Worm (Caenorhabditis elegans) whole organism, L4 larva: ENCODE measurements around the gene spe-19.

Source experiments
- D1046.2 ChIP-seq: fragments of 200-800 bp; sonication (Bioruptor generic); IDR thresholded peaks from 2 replicates; pipeline ENCODE4 v1.3.6; 2022; ENCODE audit warnings: missing genetic modification characterization, missing compliant biosample characterization
- F26F4.8 ChIP-seq: fragments of 200-800 bp; sonication (Bioruptor generic); conservative IDR thresholded peaks from 2 replicates; pipeline ENCODE4 v1.3.6; 2022; ENCODE audit warnings: missing genetic modification characterization, missing compliant biosample characterization
- F37D6.2 ChIP-seq: sonication (generic microtip); optimal IDR thresholded peaks from 2 replicates; lab custom pipeline; 2016; ENCODE audit warnings: mild to moderate bottlenecking, missing genetic modification characterization, missing compliant biosample characterization
- F49E8.2 ChIP-seq: sonication (generic microtip); optimal IDR thresholded peaks from 2 replicates; lab custom pipeline; 2016; ENCODE audit warnings: missing compliant biosample characterization, mild to moderate bottlenecking, missing genetic modification characterization, borderline replicate concordance
- R02D3.7 ChIP-seq: fragments of 150-350 bp; sonication (generic microtip); optimal IDR thresholded peaks from 3 replicates; lab custom pipeline; 2014; ENCODE audit warnings: missing biosample characterization, missing genetic modification characterization
- Y48G9A.11 ChIP-seq: fragments of 200-800 bp; sonication (Bioruptor generic); IDR thresholded peaks from 2 replicates; pipeline ENCODE4 v1.3.6; 2022; ENCODE audit warnings: missing genetic modification reagents, missing genetic modification characterization, missing compliant biosample characterization
- ZK337.2 ChIP-seq: fragments of 200-800 bp; sonication (Bioruptor generic); IDR thresholded peaks from 2 replicates; pipeline ENCODE4 v1.3.6; 2022; ENCODE audit warnings: missing genetic modification reagents, missing genetic modification characterization, missing compliant biosample characterization
- aha-1 ChIP-seq: fragments of 150-350 bp; peaks from one replicate; lab custom pipeline; 2014; ENCODE audit warnings: missing biosample characterization, missing genetic modification characterization
- attf-4 ChIP-seq: sonication (generic microtip); optimal IDR thresholded peaks from 3 replicates; lab custom pipeline; 2017; ENCODE audit warnings: missing biosample characterization, missing genetic modification characterization
- ceh-28 ChIP-seq: fragments of 150-350 bp; optimal IDR thresholded peaks from 2 replicates; lab custom pipeline; 2014; ENCODE audit warnings: missing biosample characterization, missing genetic modification reagents, missing genetic modification characterization
- cey-2 ChIP-seq: sonication (generic microtip); optimal IDR thresholded peaks from 3 replicates; lab custom pipeline; 2017; ENCODE audit warnings: missing genetic modification characterization, mild to moderate bottlenecking, missing compliant biosample characterization, antibody characterized with exemption, borderline replicate concordance; ENCODE audit not compliant: insufficient read depth
- daf-8 ChIP-seq: fragments of 200-800 bp; sonication (Bioruptor generic); IDR thresholded peaks from 2 replicates; pipeline ENCODE4 v1.3.6; 2022; ENCODE audit warnings: missing genetic modification characterization, missing compliant biosample characterization
- dmd-9 ChIP-seq: fragments of 200-800 bp; sonication (Bioruptor generic); IDR thresholded peaks from 2 replicates; pipeline ENCODE4 v1.3.6; 2022; ENCODE audit warnings: missing genetic modification reagents, missing genetic modification characterization, missing compliant biosample characterization
- fkh-10 ChIP-seq: fragments of 150-350 bp; optimal IDR thresholded peaks from 2 replicates; lab custom pipeline; 2014; ENCODE audit warnings: missing biosample characterization, missing genetic modification reagents, missing genetic modification characterization
- fos-1 ChIP-seq: fragments of 150-350 bp; optimal IDR thresholded peaks from 2 replicates; lab custom pipeline; 2014; ENCODE audit warnings: missing biosample characterization, missing genetic modification characterization
- hlh-11 ChIP-seq: fragments of 200-800 bp; sonication (Bioruptor generic); optimal IDR thresholded peaks from 2 replicates; lab custom pipeline; 2018; ENCODE audit warnings: mild to moderate bottlenecking, missing genetic modification characterization, missing compliant biosample characterization
- lin-29 ChIP-seq: fragments of 200-800 bp; sonication (Bioruptor generic); IDR thresholded peaks from 2 replicates; pipeline ENCODE4 v1.3.6; 2022; ENCODE audit warnings: missing genetic modification reagents, missing genetic modification characterization, missing compliant biosample characterization
- lir-3 ChIP-seq: sonication (generic microtip); optimal IDR thresholded peaks from 2 replicates; lab custom pipeline; 2016; ENCODE audit warnings: mild to moderate bottlenecking, missing genetic modification characterization, missing compliant biosample characterization
- lsy-2 ChIP-seq, 2 experiments: fragments of 150-350 bp in 1 of 2; sonication (generic microtip) in 1 of 2; optimal IDR thresholded peaks; 2 replicates each; lab custom pipeline; 2014 to 2017; ENCODE audit warnings: missing biosample characterization in 2 of 2, missing genetic modification characterization in 2 of 2
- madf-9 ChIP-seq: fragments of 200-800 bp; sonication (Bioruptor generic); conservative IDR thresholded peaks from 2 replicates; pipeline ENCODE4 v1.3.6; 2022; ENCODE audit warnings: missing genetic modification reagents, missing genetic modification characterization, missing compliant biosample characterization
- nhr-102 ChIP-seq: sonication (generic microtip); optimal IDR thresholded peaks from 2 replicates; lab custom pipeline; 2016; ENCODE audit warnings: mild to moderate bottlenecking, missing genetic modification characterization, moderate library complexity, missing compliant biosample characterization
- nhr-11 ChIP-seq: fragments of 150-350 bp; optimal IDR thresholded peaks from 2 replicates; lab custom pipeline; 2014; ENCODE audit warnings: missing biosample characterization, missing genetic modification characterization
- nhr-111 ChIP-seq: fragments of 200-800 bp; sonication (Bioruptor generic); optimal IDR thresholded peaks from 2 replicates; lab custom pipeline; 2018; ENCODE audit warnings: mild to moderate bottlenecking, missing genetic modification characterization, missing compliant biosample characterization
- nhr-237 ChIP-seq: sonication (generic microtip); optimal IDR thresholded peaks from 2 replicates; lab custom pipeline; 2017; ENCODE audit warnings: missing biosample characterization, missing genetic modification characterization
- nhr-42 ChIP-seq: fragments of 200-800 bp; sonication (Bioruptor generic); IDR thresholded peaks from 2 replicates; pipeline ENCODE4 v1.3.6; 2022; ENCODE audit warnings: missing genetic modification characterization, missing compliant biosample characterization
- set-16 ChIP-seq: fragments of 200-800 bp; sonication (Bioruptor generic); IDR thresholded peaks from 2 replicates; pipeline ENCODE4 v1.3.6; 2022; ENCODE audit warnings: missing genetic modification reagents, missing genetic modification characterization, missing compliant biosample characterization
- snpc-1.2 ChIP-seq: fragments of 200-800 bp; sonication (Bioruptor generic); IDR thresholded peaks from 2 replicates; pipeline ENCODE4 v1.3.6; 2022; ENCODE audit warnings: missing genetic modification reagents, missing genetic modification characterization, missing compliant biosample characterization
- unc-39 ChIP-seq: sonication (generic microtip); optimal IDR thresholded peaks from 2 replicates; lab custom pipeline; 2017; ENCODE audit warnings: missing biosample characterization, missing genetic modification characterization
- unc-62 ChIP-seq, 3 experiments: fragments of 150-350 bp in 1 of 3; sonication (generic microtip); optimal IDR thresholded peaks in 2 of 3; peaks in 1 of 3; 1 replicate in 1 of 3; 2 replicates in 2 of 3; lab custom pipeline; 2014 to 2017; ENCODE audit warnings: missing biosample characterization in 3 of 3, missing genetic modification characterization in 3 of 3, missing genetic modification reagents in 3 of 3, missing genotype in 1 of 3
- vab-7 ChIP-seq: fragments of 200-800 bp; sonication (Bioruptor generic); IDR thresholded peaks from 2 replicates; pipeline ENCODE4 v1.3.6; 2022; ENCODE audit warnings: missing genetic modification reagents, missing genetic modification characterization, missing compliant biosample characterization
- zip-2 ChIP-seq: fragments of 150-350 bp; optimal IDR thresholded peaks from 2 replicates; lab custom pipeline; 2014; ENCODE audit warnings: missing biosample characterization, missing genetic modification characterization

Gene spe-19

DNA sequence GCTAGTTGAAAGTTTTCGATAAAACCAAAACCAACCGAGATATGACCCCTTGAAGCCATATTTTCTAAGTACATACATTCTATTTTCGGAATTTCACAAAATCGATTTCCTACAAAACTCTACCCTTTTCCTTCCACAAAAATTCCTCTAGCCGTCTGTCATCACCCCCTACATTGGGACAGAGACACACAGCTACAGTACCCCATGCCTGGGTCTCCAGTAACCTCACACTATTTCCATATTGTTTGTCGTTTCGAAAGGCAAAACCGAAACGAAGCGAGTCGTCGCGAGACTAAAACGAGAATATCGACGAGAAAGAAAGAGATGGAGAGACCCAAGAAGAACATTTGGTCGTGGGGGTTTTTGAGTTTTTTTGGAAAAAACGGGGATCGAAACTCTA is 21.2 kb upstream of the spe-19 start:
- TF ChIP-seq lsy-2 (tag; optimal IDR thresholded peaks at IDR 0.05; lab: Kevin White, UChicago) (peak in 1 of 2 experiments; percentile 47), unc-62 (GFP tag; optimal IDR thresholded peaks at IDR 0.05 in 1 of 2; lab: Kevin White, UChicago) (peak in 1 of 2 experiments; percentile 44), unc-62 (tag; optimal IDR thresholded peaks at IDR 0.05; lab: Kevin White, UChicago) (no peak), vab-7 (GFP tag; lab: Robert Waterston, UW) (no peak)

DNA sequence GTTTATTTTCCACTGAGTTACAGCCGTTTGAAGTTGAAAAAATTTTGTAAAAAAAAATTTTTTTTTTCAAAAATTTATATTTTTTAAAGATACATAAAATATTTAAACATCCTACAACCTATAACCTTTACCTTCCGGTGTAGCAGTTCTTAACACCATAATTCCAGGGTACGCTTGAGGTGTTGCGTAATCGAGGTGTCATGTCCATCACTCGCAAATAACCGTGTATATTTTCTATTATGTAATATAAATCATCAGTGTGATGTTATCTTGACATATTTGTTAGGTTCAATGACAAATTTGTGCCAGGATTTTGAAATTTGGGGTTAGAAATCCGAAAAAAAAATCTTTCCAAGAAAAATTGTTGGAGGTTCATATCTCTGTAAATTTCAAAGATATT is 19.9 kb upstream of the spe-19 start:
- TF ChIP-seq hlh-11 (no peak), fos-1 (tag; lab: Kevin White, UChicago) (no peak), nhr-237 (tag; lab: Kevin White, UChicago) (no peak), D1046.2 (GFP tag; lab: Robert Waterston, UW) (no peak), ZK337.2 (GFP tag; lab: Robert Waterston, UW) (no peak), zip-2 (tag; lab: Kevin White, UChicago) (no peak), F26F4.8 (GFP tag; lab: Robert Waterston, UW) (no peak), dmd-9 (GFP tag; lab: Robert Waterston, UW) (no peak)

DNA sequence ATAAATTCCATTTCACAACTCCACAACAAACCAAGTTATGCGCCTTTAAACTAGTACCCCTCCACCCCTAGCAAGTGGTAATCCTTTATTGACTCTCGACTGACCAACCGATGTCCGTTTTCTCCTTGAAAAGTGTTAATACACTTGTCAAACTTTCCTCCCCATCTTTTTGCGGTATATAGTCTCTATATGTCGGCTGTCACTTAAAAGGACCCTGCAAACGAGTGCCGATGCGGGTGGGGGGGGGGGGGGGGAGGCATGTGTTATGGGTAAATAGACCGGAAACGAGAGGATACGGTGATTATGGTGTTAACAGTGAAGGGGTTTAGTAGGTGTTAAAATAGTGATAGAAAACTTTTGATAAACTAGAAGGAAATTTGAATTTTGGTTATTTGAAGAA is 17.9 kb upstream of the spe-19 start:
- TF ChIP-seq Y48G9A.11 (GFP tag; lab: Robert Waterston, UW) (no peak), unc-39 (tag; lab: Kevin White, UChicago) (no peak), vab-7 (GFP tag; lab: Robert Waterston, UW) (no peak), cey-2 (tag; lab: Kevin White, UChicago) (no peak), nhr-111 (GFP tag; lab: Kevin White, UChicago) (no peak), aha-1 (tag; lab: Kevin White, UChicago) (peak; percentile 86)

DNA sequence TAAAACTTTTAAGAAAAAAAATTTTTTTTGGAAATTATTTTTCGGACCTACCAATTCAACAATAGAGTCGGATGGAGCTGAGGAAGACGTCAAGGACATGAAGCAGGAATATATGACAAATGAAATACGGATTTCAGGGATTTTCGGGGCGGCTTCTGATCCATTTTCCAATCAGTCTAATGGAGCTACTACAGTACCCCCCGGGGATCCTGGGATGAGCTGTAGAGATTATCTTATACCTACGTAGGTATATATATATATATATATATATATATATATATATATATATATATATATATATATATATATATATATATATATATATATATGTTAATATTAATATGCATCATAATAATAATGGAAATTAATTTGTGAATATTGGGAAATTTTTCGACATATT is 16.9 kb upstream of the spe-19 start, which contains the start of gene ttx-1:
TSS of gene ttx-1 (minus strand) at position 101 of the 400 bp plus-strand sequence.
- TF ChIP-seq snpc-1.2 (GFP tag; lab: Robert Waterston, UW): no peak
- no peak for TF ChIP-seq nhr-102 (tag; lab: Kevin White, UChicago)
- no peak for TF ChIP-seq F37D6.2
- TF ChIP-seq R02D3.7 (tag; lab: Kevin White, UChicago): no peak
- TF ChIP-seq daf-8 (GFP tag; lab: Robert Waterston, UW): no peak
- TF ChIP-seq madf-9 (GFP tag; lab: Robert Waterston, UW): no peak
- no peak for TF ChIP-seq lir-3
- no peak for TF ChIP-seq attf-4
- TF ChIP-seq, all 104 proteins: peak for 0

DNA sequence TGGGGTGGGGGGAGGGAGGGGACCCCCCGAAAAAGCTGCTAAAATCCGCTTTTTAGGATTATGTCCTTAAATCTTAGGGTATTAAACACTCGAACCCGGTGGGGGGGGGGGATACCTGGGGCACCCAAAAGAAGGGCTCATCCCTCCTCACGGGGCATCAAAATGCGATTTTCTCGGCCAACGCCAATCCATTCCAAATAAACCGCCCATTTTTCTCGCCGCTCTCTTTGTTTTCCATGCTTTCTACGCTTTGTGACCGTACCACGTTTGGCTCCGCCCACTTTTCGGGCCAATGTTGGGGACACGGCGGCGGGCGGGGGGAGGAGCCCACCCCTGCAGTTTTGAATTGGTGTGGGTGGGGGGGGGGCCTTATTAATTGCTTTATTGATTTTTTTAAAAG is 14.3 kb upstream of the spe-19 start:
- TF ChIP-seq fkh-10 (GFP tag; lab: Kevin White, UChicago) (no peak), D1046.2 (GFP tag; lab: Robert Waterston, UW) (0 out of 2 replicates have a peak, but pooled peaks have one; percentile 54), set-16 (GFP tag; lab: Robert Waterston, UW) (peak; percentile 74), lin-29 (GFP tag; lab: Robert Waterston, UW) (no peak)

DNA sequence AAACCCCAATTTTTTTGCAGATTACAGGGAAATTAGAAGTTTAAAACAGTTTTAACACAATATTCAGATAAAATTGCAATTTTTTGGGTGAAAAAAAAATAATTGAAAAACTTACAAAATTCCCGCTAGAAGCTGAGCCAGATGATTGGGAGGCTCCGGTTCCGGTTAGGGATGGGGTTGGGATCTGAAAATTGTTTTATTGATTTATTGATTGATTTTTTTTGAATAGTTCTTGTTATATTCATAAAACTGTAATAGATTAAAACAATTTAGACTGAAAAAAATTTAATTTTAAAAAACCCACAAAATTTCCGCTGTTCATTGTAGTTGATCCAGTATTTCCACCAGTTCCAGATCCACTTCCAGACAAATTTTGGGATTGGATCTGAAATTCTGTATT is 12.2 kb upstream of the spe-19 start:
- TF ChIP-seq nhr-42 (GFP tag; lab: Robert Waterston, UW) (no peak), nhr-11 (tag; lab: Kevin White, UChicago) (no peak), F49E8.2 (tag; lab: Kevin White, UChicago) (no peak), aha-1 (tag; lab: Kevin White, UChicago) (peak; percentile 26), ceh-28 (tag; lab: Kevin White, UChicago) (peak; percentile 73)
